Fruit fly (Drosophila melanogaster) whole organism, wandering third instar larva: ENCODE measurements around the gene pico.

ENCODE experiments used
- Abd-B ChIP-seq: fragments of >200 bp; optimal IDR thresholded peaks from 2 replicates; lab custom pipeline; 2017; ENCODE audit warnings: missing biosample characterization, missing genetic modification characterization
- CG32264 ChIP-seq: fragments of 200-800 bp; sonication (Bioruptor generic); optimal IDR thresholded peaks from 2 replicates; lab custom pipeline; 2016; ENCODE audit warnings: missing biosample characterization, missing genetic modification characterization
- CG9705 ChIP-seq: fragments of 200-800 bp; sonication (Bioruptor generic); optimal IDR thresholded peaks from 2 replicates; lab custom pipeline; 2018; ENCODE audit warnings: missing biosample characterization, mild to moderate bottlenecking, missing genetic modification characterization
- CrebA ChIP-seq: fragments of 200-800 bp; sonication (Bioruptor generic); optimal IDR thresholded peaks from 2 replicates; lab custom pipeline; 2016; ENCODE audit warnings: missing biosample characterization, mild to moderate bottlenecking, missing genetic modification characterization, borderline replicate concordance
- Dfd ChIP-seq: fragments of >200 bp; optimal IDR thresholded peaks from 2 replicates; lab custom pipeline; 2017; ENCODE audit warnings: missing biosample characterization, missing genetic modification characterization
- Dif ChIP-seq: fragments of 200-275, 200-300 bp; sonication (Bioruptor generic); optimal IDR thresholded peaks from 2 replicates; lab custom pipeline; 2018; ENCODE audit warnings: missing biosample characterization, missing genetic modification characterization; ENCODE audit not compliant: partially characterized antibody
- GATAd ChIP-seq: sonication (Bioruptor generic); optimal IDR thresholded peaks from 2 replicates; lab custom pipeline; 2016; ENCODE audit warnings: missing biosample characterization, missing genetic modification characterization
- HLH106 ChIP-seq: fragments of 200-800 bp; optimal IDR thresholded peaks from 3 replicates; lab custom pipeline; 2019; ENCODE audit warnings: missing biosample characterization, mild to moderate bottlenecking, missing genetic modification characterization, moderate library complexity
- Hnf4 ChIP-seq: fragments of 200-800 bp; sonication (Bioruptor generic); optimal IDR thresholded peaks from 2 replicates; lab custom pipeline; 2016; ENCODE audit warnings: missing biosample characterization, mild to moderate bottlenecking, missing genetic modification characterization
- Hr78 ChIP-seq: fragments of >200 bp; optimal IDR thresholded peaks from 2 replicates; lab custom pipeline; 2017; ENCODE audit warnings: missing biosample characterization, missing genetic modification characterization
- Hr83 ChIP-seq: fragments of 200-300 bp; sonication (Bioruptor generic); optimal IDR thresholded peaks from 2 replicates; lab custom pipeline; 2016; ENCODE audit warnings: missing biosample characterization, mild to moderate bottlenecking, missing genetic modification characterization, moderate library complexity; ENCODE audit not compliant: poor library complexity, severe bottlenecking
- Jra ChIP-seq: sonication (Bioruptor generic); optimal IDR thresholded peaks from 2 replicates; lab custom pipeline; 2016; ENCODE audit warnings: missing biosample characterization, missing genetic modification characterization
- Mio ChIP-seq: sonication (Bioruptor generic); optimal IDR thresholded peaks from 2 replicates; lab custom pipeline; 2016; ENCODE audit warnings: missing biosample characterization, missing genetic modification characterization
- Myc ChIP-seq: fragments of >200 bp; optimal IDR thresholded peaks from 2 replicates; lab custom pipeline; 2017
- N ChIP-seq: fragments of >200 bp; optimal IDR thresholded peaks from 2 replicates; lab custom pipeline; 2018; ENCODE audit warnings: missing biosample characterization, missing external identifiers, missing genetic modification characterization
- OdsH ChIP-seq: fragments of 200-800 bp; sonication (Bioruptor generic); optimal IDR thresholded peaks from 2 replicates; lab custom pipeline; 2016; ENCODE audit warnings: missing biosample characterization, mild to moderate bottlenecking, missing genetic modification characterization
- Rel ChIP-seq, 2 experiments: fragments of 200-800 bp; sonication (Bioruptor generic) in 1 of 2; optimal IDR thresholded peaks; 2 replicates in 1 of 2; 3 replicates in 1 of 2; lab custom pipeline; 2016 to 2019; ENCODE audit warnings: mild to moderate bottlenecking in 2 of 2, missing biosample characterization in 2 of 2, missing genetic modification characterization in 2 of 2, moderate library complexity in 1 of 2
- Sp1 ChIP-seq: fragments of 200-800 bp; sonication (Bioruptor generic); optimal IDR thresholded peaks from 3 replicates; lab custom pipeline; 2019; ENCODE audit warnings: missing biosample characterization, mild to moderate bottlenecking, missing genetic modification characterization, moderate library complexity
- Vsx2 ChIP-seq: fragments of 200-300, 225-300 bp; sonication (Bioruptor generic); optimal IDR thresholded peaks from 2 replicates; lab custom pipeline; 2018; ENCODE audit warnings: missing biosample characterization, missing genetic modification characterization; ENCODE audit not compliant: partially characterized antibody
- br ChIP-seq: fragments of 200-800 bp; sonication (Bioruptor generic); optimal IDR thresholded peaks from 2 replicates; lab custom pipeline; 2016; ENCODE audit warnings: missing biosample characterization, missing genetic modification characterization
- brk ChIP-seq: fragments of 200-800 bp; sonication (Bioruptor generic); optimal IDR thresholded peaks from 2 replicates; lab custom pipeline; 2016; ENCODE audit warnings: missing biosample characterization, mild to moderate bottlenecking, missing genetic modification characterization
- dl ChIP-seq, 2 experiments: fragments of 175-275, 200-275 bp in 1 of 2; fragments of 200-275 bp in 1 of 2; sonication (Bioruptor generic); optimal IDR thresholded peaks; lab custom pipeline; 2018; ENCODE audit warnings: mild to moderate bottlenecking in 2 of 2, missing biosample characterization in 2 of 2, missing genetic modification characterization in 2 of 2, moderate library complexity in 2 of 2; ENCODE audit not compliant: partially characterized antibody in 2 of 2, insufficient read depth in 1 of 2
- dmrt93B ChIP-seq: fragments of 200-800 bp; sonication (Bioruptor generic); optimal IDR thresholded peaks from 2 replicates; lab custom pipeline; 2018; ENCODE audit warnings: missing biosample characterization, mild to moderate bottlenecking, missing genetic modification characterization
- dsf ChIP-seq: sonication (Bioruptor generic); optimal IDR thresholded peaks from 2 replicates; lab custom pipeline; 2016; ENCODE audit warnings: missing biosample characterization, missing genetic modification characterization, borderline replicate concordance
- ey ChIP-seq: fragments of 200-800 bp; sonication (Bioruptor generic); optimal IDR thresholded peaks from 2 replicates; lab custom pipeline; 2016; ENCODE audit warnings: missing biosample characterization, missing genetic modification characterization
- foxo ChIP-seq, 2 experiments: fragments of 200-800 bp; sonication (Bioruptor generic); optimal IDR thresholded peaks; 2 replicates in 1 of 2; 3 replicates in 1 of 2; lab custom pipeline; 2016 to 2017; ENCODE audit warnings: missing biosample characterization in 2 of 2, missing genetic modification characterization in 2 of 2
- fru ChIP-seq: fragments of 200-800 bp; sonication (Bioruptor generic); optimal IDR thresholded peaks from 3 replicates; lab custom pipeline; 2016; ENCODE audit warnings: missing biosample characterization, mild to moderate bottlenecking, missing genetic modification characterization
- h ChIP-seq: fragments of 200-800 bp; sonication (Bioruptor generic); optimal IDR thresholded peaks from 3 replicates; lab custom pipeline; 2016; ENCODE audit warnings: missing biosample characterization, mild to moderate bottlenecking, missing genetic modification characterization
- jim ChIP-seq: fragments of 175-275, 200-325 bp; sonication (Bioruptor generic); optimal IDR thresholded peaks from 2 replicates; lab custom pipeline; 2016; ENCODE audit warnings: missing biosample characterization, mild to moderate bottlenecking, missing genetic modification characterization
- lola ChIP-seq: fragments of >200 bp; optimal IDR thresholded peaks from 2 replicates; lab custom pipeline; 2017; ENCODE audit warnings: missing biosample characterization, missing genetic modification characterization
- pan ChIP-seq: fragments of >200 bp; optimal IDR thresholded peaks from 2 replicates; lab custom pipeline; 2017
- psq ChIP-seq: fragments of 200-800 bp; sonication (Bioruptor generic); optimal IDR thresholded peaks from 3 replicates; lab custom pipeline; 2017; ENCODE audit warnings: missing biosample characterization, mild to moderate bottlenecking, missing genetic modification characterization, moderate library complexity
- rgr ChIP-seq: fragments of 200-800 bp; sonication (Bioruptor generic); optimal IDR thresholded peaks from 3 replicates; lab custom pipeline; 2016; ENCODE audit warnings: missing biosample characterization, mild to moderate bottlenecking, missing genetic modification characterization
- sage ChIP-seq: fragments of 200-800 bp; sonication (Bioruptor generic); optimal IDR thresholded peaks from 2 replicates; lab custom pipeline; 2016; ENCODE audit warnings: missing biosample characterization, mild to moderate bottlenecking, missing genetic modification characterization
- sv ChIP-seq: fragments of 200-800 bp; sonication (Bioruptor generic); optimal IDR thresholded peaks from 3 replicates; lab custom pipeline; 2016; ENCODE audit warnings: missing biosample characterization, missing genetic modification characterization
- tai ChIP-seq: sonication (Bioruptor generic); optimal IDR thresholded peaks from 2 replicates; lab custom pipeline; 2016; ENCODE audit warnings: missing biosample characterization, missing genetic modification characterization
- usp ChIP-seq: fragments of >200 bp; optimal IDR thresholded peaks from 2 replicates; lab custom pipeline; 2017; ENCODE audit warnings: missing biosample characterization, missing genetic modification characterization
- woc ChIP-seq: sonication (Bioruptor generic); optimal IDR thresholded peaks from 2 replicates; lab custom pipeline; 2016; ENCODE audit warnings: missing biosample characterization, mild to moderate bottlenecking, missing genetic modification characterization

The pico gene

DNA sequence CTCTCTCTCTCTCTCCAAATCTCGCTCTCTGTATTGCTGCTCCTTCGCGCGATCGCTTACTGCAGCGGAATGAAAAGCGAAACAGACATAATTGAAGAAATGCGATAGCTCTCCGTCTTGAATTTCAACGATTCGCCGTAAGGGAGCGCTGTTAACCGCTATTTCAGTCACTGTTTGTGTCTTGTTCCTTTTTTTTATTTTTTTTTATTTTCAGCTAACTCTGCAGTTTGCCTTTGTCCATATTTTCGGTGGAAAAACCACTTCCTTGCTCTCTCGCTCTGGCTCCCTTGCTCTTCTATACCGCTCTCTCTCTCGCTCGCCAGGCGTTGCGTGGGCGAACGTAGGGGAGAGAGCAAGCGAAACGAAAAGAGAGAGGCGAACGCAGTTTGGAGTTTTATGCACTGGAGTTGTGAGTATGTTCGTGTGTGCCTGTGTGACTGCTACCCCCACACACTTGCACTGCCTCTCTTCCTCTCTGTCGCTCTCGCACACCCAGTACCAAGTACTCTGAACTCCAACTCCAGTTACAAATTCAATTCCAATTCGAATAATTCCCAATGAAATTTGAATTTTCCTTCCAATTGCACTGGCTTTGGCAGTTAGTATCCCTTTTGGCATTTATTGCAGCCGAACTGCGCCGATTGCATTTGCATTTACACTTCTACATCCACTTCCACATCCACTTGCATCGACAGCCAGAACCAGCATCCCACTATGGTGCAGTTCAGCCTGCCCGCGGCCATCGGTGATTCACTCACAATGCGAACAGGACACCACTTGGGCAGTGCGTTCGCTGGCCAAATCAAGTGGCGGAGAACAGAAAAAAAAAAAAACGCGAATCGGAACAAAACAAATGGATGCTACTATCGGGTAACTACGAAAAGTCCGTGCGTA lies 517 bp downstream of the pico start:
- TF ChIP-seq Dif (GFP tag; lab: Kevin White, UChicago): peak; percentile 66
- TF ChIP-seq usp (GFP tag; lab: Kevin White, UChicago): no peak
- TF ChIP-seq dl (GFP tag; optimal IDR thresholded peaks at IDR 0.05; lab: Kevin White, UChicago; ENCODE audit: insufficient read depth in 1 of 2, partially characterized antibody in 2 of 2): peak in 1 of 2 experiments; percentile 46
- TF ChIP-seq Rel (GFP tag; optimal IDR thresholded peaks at IDR 0.05; lab: Kevin White, UChicago): no peak
- TF ChIP-seq Rel (tag; optimal IDR thresholded peaks at IDR 0.05; lab: Kevin White, UChicago): no peak
- TF ChIP-seq psq (GFP tag; lab: Kevin White, UChicago): peak; percentile 61
- no peak for TF ChIP-seq dsf
- TF ChIP-seq jim (GFP tag; lab: Kevin White, UChicago): no peak
- no peak for TF ChIP-seq br (GFP tag; lab: Kevin White, UChicago)
- TF ChIP-seq sv (GFP tag; lab: Kevin White, UChicago): no peak
- no peak for TF ChIP-seq dmrt93B (GFP tag; lab: Kevin White, UChicago)
- no peak for TF ChIP-seq sage
- no peak for TF ChIP-seq CG9705 (GFP tag; lab: Kevin White, UChicago)
- no peak for TF ChIP-seq Hr83 (GFP tag; lab: Kevin White, UChicago)
- TF ChIP-seq foxo (GFP tag; optimal IDR thresholded peaks at IDR 0.05; lab: Kevin White, UChicago): no peak
- TF ChIP-seq OdsH (GFP tag; lab: Kevin White, UChicago): no peak
- TF ChIP-seq Hr78 (GFP tag; lab: Kevin White, UChicago): no peak
- TF ChIP-seq lola (GFP tag; lab: Kevin White, UChicago): no peak
- TF ChIP-seq pan (lab: Kevin White, UChicago): no peak
- TF ChIP-seq ey (GFP tag; lab: Kevin White, UChicago): no peak
- TF ChIP-seq Sp1: no peak

DNA sequence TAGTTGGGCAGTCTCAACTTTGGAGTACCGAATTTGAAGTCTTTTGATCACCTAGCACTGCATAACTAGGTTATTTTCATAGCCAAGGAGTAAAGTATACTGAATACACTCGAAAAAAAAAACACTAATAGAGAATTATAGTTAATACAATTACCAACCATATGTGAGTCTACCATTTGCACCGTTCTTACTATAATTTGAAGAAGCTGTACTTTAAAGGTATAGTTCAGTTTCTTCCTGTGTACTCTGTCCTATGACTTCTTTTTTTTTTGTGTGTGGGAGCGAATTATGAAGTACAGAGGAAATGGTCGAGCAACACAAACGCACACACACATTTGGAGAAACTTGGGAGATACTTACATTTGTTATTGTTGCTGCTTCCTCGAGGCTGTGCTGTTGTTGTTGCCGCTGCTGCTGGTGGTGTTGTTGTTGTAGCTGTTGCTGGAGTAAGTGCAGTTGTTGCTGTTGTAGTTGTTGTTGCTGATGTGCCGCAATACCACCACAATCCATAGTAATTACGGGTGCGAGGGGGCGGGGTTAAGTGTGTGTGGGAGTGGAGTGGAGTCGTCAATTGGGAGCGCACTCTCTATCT lies 1.3 kb downstream of the pico start:
- TF ChIP-seq Dfd (GFP tag; lab: Kevin White, UChicago) (no peak), psq (GFP tag; lab: Kevin White, UChicago) (peak; percentile 26), Hnf4 (GFP tag; lab: Kevin White, UChicago) (no peak), sv (GFP tag; lab: Kevin White, UChicago) (peak; percentile 85), dl (GFP tag; optimal IDR thresholded peaks at IDR 0.05; lab: Kevin White, UChicago; ENCODE audit: insufficient read depth in 1 of 2, partially characterized antibody in 2 of 2) (peak in 1 of 2 experiments; percentile 28), rgr (peak; percentile 75), lola (GFP tag; lab: Kevin White, UChicago) (no peak), ey (GFP tag; lab: Kevin White, UChicago) (peak; percentile 75), pan (lab: Kevin White, UChicago) (no peak), CG9705 (GFP tag; lab: Kevin White, UChicago) (no peak), tai (GFP tag; lab: Kevin White, UChicago) (no peak), jim (GFP tag; lab: Kevin White, UChicago) (no peak), sage (no peak), brk (GFP tag; lab: Kevin White, UChicago) (no peak), HLH106 (tag; lab: Kevin White, UChicago) (peak; percentile 22), fru (GFP tag; lab: Kevin White, UChicago) (peak; percentile 76), Abd-B (no peak), usp (GFP tag; lab: Kevin White, UChicago) (no peak), br (GFP tag; lab: Kevin White, UChicago) (peak; percentile 72), woc (GFP tag; lab: Kevin White, UChicago) (no peak), CG32264 (GFP tag; lab: Kevin White, UChicago) (peak; percentile 23), OdsH (GFP tag; lab: Kevin White, UChicago) (peak; percentile 64), dsf (no peak), foxo (GFP tag; optimal IDR thresholded peaks at IDR 0.05; lab: Kevin White, UChicago) (peak in 1 of 2 experiments; percentile 80), GATAd (GFP tag; lab: Kevin White, UChicago) (no peak), Hr83 (GFP tag; lab: Kevin White, UChicago) (no peak), Vsx2 (no peak), dmrt93B (GFP tag; lab: Kevin White, UChicago) (peak; percentile 43), Myc (lab: Kevin White, UChicago) (no peak), Jra (peak; percentile 2), Mio (no peak), h (GFP tag; lab: Kevin White, UChicago) (peak; percentile 81), Rel (GFP tag; optimal IDR thresholded peaks at IDR 0.05; lab: Kevin White, UChicago) (no peak), Rel (tag; optimal IDR thresholded peaks at IDR 0.05; lab: Kevin White, UChicago) (no peak), N (no peak), CrebA (no peak), Hr78 (GFP tag; lab: Kevin White, UChicago) (no peak), Dif (GFP tag; lab: Kevin White, UChicago) (peak; percentile 3), Sp1 (peak; percentile 62)
